Fruit fly (Drosophila melanogaster): ENCODE results near the gene CG11263.

The CG11263 gene

DNA sequence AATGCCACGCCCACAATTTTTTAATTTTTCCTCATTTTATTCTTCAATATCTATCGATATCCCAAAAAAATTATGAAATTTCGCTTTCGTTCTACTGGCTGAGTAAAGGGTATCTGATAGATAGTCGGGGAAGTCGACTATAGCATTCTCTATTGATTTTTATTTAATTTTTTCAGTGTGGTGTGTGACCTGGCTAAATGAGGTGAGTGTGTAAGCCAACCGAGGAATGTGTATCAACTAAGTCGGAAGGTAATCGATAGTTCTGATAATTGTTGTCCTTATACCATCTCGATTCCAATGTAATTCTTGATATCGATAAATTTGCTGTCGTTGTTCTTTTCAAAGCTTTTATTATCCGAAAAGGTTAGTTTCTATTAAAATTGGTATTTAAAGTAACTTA, at the start of gene CG11263:
Gene CG11263, plus strand, starts transcription at position 328 of the 400 bp plus-strand sequence.
- TF ChIP-seq CG8301 (tag; optimal IDR thresholded peaks at IDR 0.05), result no peak
- TF ChIP-seq EcR (GFP tag; optimal IDR thresholded peaks at IDR 0.05), result no peak
- peak; percentile 57 for TF ChIP-seq Ets98B (GFP tag; IDR thresholded peaks at IDR 0.05)
- peak; percentile 51 for TF ChIP-seq D1 (tag; optimal IDR thresholded peaks at IDR 0.05)
- no peak for TF ChIP-seq CG8159 (tag; optimal IDR thresholded peaks at IDR 0.05)
- no peak for TF ChIP-seq CG10348 (GFP tag; IDR thresholded peaks at IDR 0.05)
- TF ChIP-seq CG4496 (GFP tag; IDR thresholded peaks at IDR 0.05), result peak; percentile 41; the same call in 2 of the 3 replicates
- TF ChIP-seq CG34367 (tag; optimal IDR thresholded peaks at IDR 0.05), result no peak
- TF ChIP-seq Pif1A (GFP tag; optimal IDR thresholded peaks at IDR 0.05), result no peak
- TF ChIP-seq CG17806 (tag; optimal IDR thresholded peaks at IDR 0.05), result no peak
- TF ChIP-seq CG9948 (tag; optimal IDR thresholded peaks at IDR 0.05), result no peak

DNA sequence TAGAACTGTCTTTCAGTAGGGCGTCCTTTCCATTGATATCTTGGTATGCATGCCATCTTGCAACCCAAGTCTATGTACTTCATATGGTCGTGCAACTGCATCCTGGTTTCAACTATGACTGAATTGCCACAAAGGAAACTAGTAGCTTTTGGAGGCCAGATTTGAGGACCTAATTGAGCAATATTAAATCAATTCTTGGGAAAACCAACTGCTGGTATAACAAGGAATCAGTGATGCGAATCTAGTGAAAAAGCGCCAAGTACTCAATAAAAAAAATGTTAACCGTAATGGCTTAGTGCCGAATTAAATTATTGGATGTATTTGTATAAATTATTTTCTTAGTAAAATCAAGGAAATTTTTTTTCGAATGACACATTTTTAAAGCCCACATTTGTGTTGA, 39.0 kb upstream of the CG11263 start, which contains the start of gene Or69a:
Gene Or69a, minus strand, starts transcription at position 101 of the 400 bp plus-strand sequence.
- TF ChIP-seq CG13204 (GFP tag; optimal IDR thresholded peaks at IDR 0.05) (no peak), Ets98B (GFP tag; IDR thresholded peaks at IDR 0.05) (no peak), D1 (tag; optimal IDR thresholded peaks at IDR 0.05) (no peak), CG14655 (GFP tag; optimal IDR thresholded peaks at IDR 0.05) (no peak), CG34367 (tag; optimal IDR thresholded peaks at IDR 0.05) (no peak), CG4496 (GFP tag; IDR thresholded peaks at IDR 0.05) (no peak), Pif1A (GFP tag; optimal IDR thresholded peaks at IDR 0.05) (no peak), Snoo (tag; optimal IDR thresholded peaks at IDR 0.05) (no peak), gl (tag; optimal IDR thresholded peaks at IDR 0.05) (no peak), CG15710 (tag; optimal IDR thresholded peaks at IDR 0.05) (no peak), Pif1B (GFP tag; optimal IDR thresholded peaks at IDR 0.05) (no peak), rn (GFP tag; IDR thresholded peaks at IDR 0.05) (no peak), CG9948 (tag; optimal IDR thresholded peaks at IDR 0.05) (no peak), EcR (GFP tag; optimal IDR thresholded peaks at IDR 0.05) (no peak), CG17806 (tag; optimal IDR thresholded peaks at IDR 0.05) (no peak), CG8159 (tag; optimal IDR thresholded peaks at IDR 0.05) (no peak), fd96Ca (GFP tag; IDR thresholded peaks at IDR 0.05) (no peak), CG32121 (GFP tag; IDR thresholded peaks at IDR 0.05) (no peak), CG12605 (GFP tag; IDR thresholded peaks at IDR 0.05) (no peak)

DNA sequence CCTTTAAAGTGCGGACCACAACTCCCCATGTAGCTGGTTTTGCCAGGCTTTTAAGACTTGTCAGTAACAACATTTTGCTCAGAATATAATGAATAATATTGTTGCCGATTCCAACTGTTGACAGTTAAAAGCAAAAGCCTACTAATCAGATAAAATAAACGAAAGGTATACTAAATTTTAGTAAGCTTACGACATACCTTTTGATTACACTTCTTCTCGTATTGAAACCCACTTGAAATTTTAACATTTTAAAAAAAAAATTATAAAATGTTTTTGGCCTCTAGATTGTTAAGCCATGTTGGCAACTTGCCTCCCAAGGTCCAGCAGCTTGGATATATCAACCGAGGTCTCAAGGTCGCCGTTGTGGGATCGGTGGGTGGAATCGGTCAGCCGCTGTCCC, 34.4 kb upstream of the CG11263 start, which contains the start of the genes CG10748 and CG10749:
Gene CG10748, minus strand, starts transcription at position 101 of the 400 bp plus-strand sequence.
Gene CG10749, plus strand, starts transcription at position 216 of the 400 bp plus-strand sequence.
- TF ChIP-seq CG34367 (tag; optimal IDR thresholded peaks at IDR 0.05) (no peak), CG8301 (tag; optimal IDR thresholded peaks at IDR 0.05) (no peak), Snoo (tag; optimal IDR thresholded peaks at IDR 0.05) (no peak), CG9948 (tag; optimal IDR thresholded peaks at IDR 0.05) (no peak), Ets98B (GFP tag; IDR thresholded peaks at IDR 0.05) (no peak), fd96Ca (GFP tag; IDR thresholded peaks at IDR 0.05) (no peak), rn (GFP tag; IDR thresholded peaks at IDR 0.05) (no peak), CG32121 (GFP tag; IDR thresholded peaks at IDR 0.05) (no peak)

DNA sequence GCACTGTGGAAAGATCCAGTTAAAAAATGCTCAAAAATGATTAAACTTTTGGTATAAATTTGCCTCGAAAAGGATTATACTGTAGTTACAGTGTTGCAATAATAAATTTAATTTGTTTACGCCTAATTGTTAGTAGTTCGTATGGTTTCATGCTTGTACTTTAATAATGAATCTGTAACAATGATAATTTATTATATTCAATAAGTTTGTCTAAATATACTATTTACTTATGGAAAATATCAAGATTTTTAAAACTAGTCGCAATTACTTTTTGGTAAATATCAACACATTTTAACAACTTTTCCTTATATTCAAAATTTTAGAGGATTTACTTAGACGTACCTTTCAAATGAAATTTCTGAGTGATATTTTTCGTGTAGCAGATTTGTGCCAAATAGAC, 11.8 kb upstream of the CG11263 start, which contains the start of gene CG11262:
Gene CG11262, plus strand, starts transcription at position 301 of the 400 bp plus-strand sequence.
- TF ChIP-seq CG8159 (tag; optimal IDR thresholded peaks at IDR 0.05) (no peak), Pif1B (GFP tag; optimal IDR thresholded peaks at IDR 0.05) (no peak), CG9948 (tag; optimal IDR thresholded peaks at IDR 0.05) (no peak), Pif1A (GFP tag; optimal IDR thresholded peaks at IDR 0.05) (no peak), EcR (GFP tag; optimal IDR thresholded peaks at IDR 0.05) (no peak), CG14655 (GFP tag; optimal IDR thresholded peaks at IDR 0.05) (no peak), CG12605 (GFP tag; IDR thresholded peaks at IDR 0.05) (no peak), CG32121 (GFP tag; IDR thresholded peaks at IDR 0.05) (no peak), CG10348 (GFP tag; IDR thresholded peaks at IDR 0.05) (no peak), CG8301 (tag; optimal IDR thresholded peaks at IDR 0.05) (no peak), D1 (tag; optimal IDR thresholded peaks at IDR 0.05) (no peak), CG15710 (tag; optimal IDR thresholded peaks at IDR 0.05) (no peak), CG17806 (tag; optimal IDR thresholded peaks at IDR 0.05) (no peak), fd96Ca (GFP tag; IDR thresholded peaks at IDR 0.05) (no peak), CG34367 (tag; optimal IDR thresholded peaks at IDR 0.05) (no peak), CG13204 (GFP tag; optimal IDR thresholded peaks at IDR 0.05) (no peak)

DNA sequence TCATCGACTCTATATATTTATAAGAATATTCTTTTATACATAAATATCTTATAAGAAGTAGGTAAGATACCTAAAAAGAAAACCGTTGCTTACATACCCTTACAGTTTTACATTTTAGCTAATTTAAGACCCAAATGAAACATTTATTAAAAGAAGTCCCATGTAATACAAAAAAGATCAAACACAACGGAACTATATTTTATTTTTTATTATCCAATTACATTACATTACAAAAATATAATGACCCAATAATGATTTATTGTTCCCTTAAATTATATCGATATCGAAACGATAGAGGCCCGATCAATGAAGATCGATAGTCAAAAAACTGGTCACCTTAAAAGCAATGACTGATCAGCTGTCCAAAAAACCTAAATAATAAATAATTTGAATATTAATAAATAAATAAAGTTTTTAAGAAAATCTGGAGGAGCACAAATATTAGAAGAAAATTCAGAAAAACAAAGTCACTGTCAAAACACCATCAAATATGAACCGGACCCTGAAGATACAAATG, 1.4 kb downstream of the CG11263 start:
- TF ChIP-seq D1 (tag; optimal IDR thresholded peaks at IDR 0.05), result peak; percentile 32
- TF ChIP-seq Snoo (tag; optimal IDR thresholded peaks at IDR 0.05), result no peak
- TF ChIP-seq Pif1A (GFP tag; optimal IDR thresholded peaks at IDR 0.05), result no peak
- TF ChIP-seq CG8301 (tag; optimal IDR thresholded peaks at IDR 0.05), result no peak

DNA sequence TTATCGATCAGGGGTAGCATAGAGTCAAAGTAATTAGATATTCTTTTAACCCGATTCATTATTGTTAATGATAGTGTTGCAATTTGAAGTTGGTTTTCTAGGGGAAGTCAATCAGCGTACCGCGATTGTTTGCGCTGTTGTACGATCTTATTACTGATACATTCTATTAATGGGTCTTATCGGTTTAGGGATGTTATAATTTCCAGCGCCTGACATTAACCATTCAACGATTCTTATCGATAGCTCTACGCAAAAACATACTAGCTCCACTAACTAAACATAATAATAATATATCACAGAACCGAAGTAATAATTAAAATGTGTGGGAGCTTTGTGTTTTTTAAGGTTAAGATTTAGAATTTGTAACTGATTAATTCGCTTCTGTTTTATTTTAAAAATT, 4.9 kb downstream of the CG11263 start, which contains the start of gene Cul6:
Gene Cul6, minus strand, starts transcription at position 175 of the 400 bp plus-strand sequence.
- TF ChIP-seq CG34367 (tag; optimal IDR thresholded peaks at IDR 0.05) (no peak), rn (GFP tag; IDR thresholded peaks at IDR 0.05) (no peak), Pif1B (GFP tag; optimal IDR thresholded peaks at IDR 0.05) (no peak), EcR (GFP tag; optimal IDR thresholded peaks at IDR 0.05) (no peak), D1 (tag; optimal IDR thresholded peaks at IDR 0.05) (no peak), CG10348 (GFP tag; IDR thresholded peaks at IDR 0.05) (no peak), Pif1A (GFP tag; optimal IDR thresholded peaks at IDR 0.05) (no peak), CG9948 (tag; optimal IDR thresholded peaks at IDR 0.05) (no peak), CG32121 (GFP tag; IDR thresholded peaks at IDR 0.05) (no peak)

Data from whole organism, pupa.